Fruit fly (Drosophila melanogaster): Measurements from ENCODE around the gene CG33939.

CG33939 gene

dm6 chrX:19165144-19166011 lies 9.3 kb downstream of the CG33939 start:
- TF ChIP-seq insv (optimal IDR thresholded peaks at IDR 0.05) (no peak), Sin3A (optimal IDR thresholded peaks at IDR 0.05) (no peak), Myc (optimal IDR thresholded peaks at IDR 0.05) (no peak), psq (optimal IDR thresholded peaks at IDR 0.05) (no peak)

dm6 chrX:19164726-19165125 lies 10.0 kb downstream of the CG33939 start:
- no peak for TF ChIP-seq h (optimal IDR thresholded peaks at IDR 0.05)

dm6 chrX:19163446-19163845 lies 11.3 kb downstream of the CG33939 start:
- TF ChIP-seq Myc (optimal IDR thresholded peaks at IDR 0.05), result no peak
- no peak for TF ChIP-seq ttk (optimal IDR thresholded peaks at IDR 0.05)
- no peak for TF ChIP-seq Sin3A (optimal IDR thresholded peaks at IDR 0.05)
- no peak for TF ChIP-seq psq (optimal IDR thresholded peaks at IDR 0.05)
- TF ChIP-seq h (optimal IDR thresholded peaks at IDR 0.05), result no peak
- TF ChIP-seq insv (optimal IDR thresholded peaks at IDR 0.05), result no peak

dm6 chrX:19162249-19162914 lies 12.3 kb downstream of the CG33939 start:
- TF ChIP-seq Myc (optimal IDR thresholded peaks at IDR 0.05), result no peak
- TF ChIP-seq insv (optimal IDR thresholded peaks at IDR 0.05), result no peak
- TF ChIP-seq Sin3A (optimal IDR thresholded peaks at IDR 0.05), result no peak
- no peak for TF ChIP-seq psq (optimal IDR thresholded peaks at IDR 0.05)
- TF ChIP-seq h (optimal IDR thresholded peaks at IDR 0.05), result no peak
- no peak for TF ChIP-seq ttk (optimal IDR thresholded peaks at IDR 0.05)

- no peak for TF ChIP-seq ttk (optimal IDR thresholded peaks at IDR 0.05)
- no peak for TF ChIP-seq Myc (optimal IDR thresholded peaks at IDR 0.05)
- TF ChIP-seq h (optimal IDR thresholded peaks at IDR 0.05), result no peak
- no peak for TF ChIP-seq insv (optimal IDR thresholded peaks at IDR 0.05)
- TF ChIP-seq psq (optimal IDR thresholded peaks at IDR 0.05), result no peak
- TF ChIP-seq Sin3A (optimal IDR thresholded peaks at IDR 0.05), result no peak
These were observed 13.9 kb downstream of the CG33939 start for dm6 chrX:19160635-19161407.

dm6 chrX:19159942-19160341 lies 14.8 kb downstream of the CG33939 start:
- TF ChIP-seq Myc (optimal IDR thresholded peaks at IDR 0.05) (no peak), Sin3A (optimal IDR thresholded peaks at IDR 0.05) (no peak)

- no peak for TF ChIP-seq h (optimal IDR thresholded peaks at IDR 0.05)
- no peak for TF ChIP-seq insv (optimal IDR thresholded peaks at IDR 0.05)
- TF ChIP-seq Sin3A (optimal IDR thresholded peaks at IDR 0.05), result no peak
- TF ChIP-seq ttk (optimal IDR thresholded peaks at IDR 0.05), result no peak
- no peak for TF ChIP-seq Myc (optimal IDR thresholded peaks at IDR 0.05)
- no peak for TF ChIP-seq psq (optimal IDR thresholded peaks at IDR 0.05)
These were observed 16.0 kb downstream of the CG33939 start for dm6 chrX:19158519-19159289.

- TF ChIP-seq psq (optimal IDR thresholded peaks at IDR 0.05) (no peak), h (optimal IDR thresholded peaks at IDR 0.05) (no peak), Myc (optimal IDR thresholded peaks at IDR 0.05) (no peak), insv (optimal IDR thresholded peaks at IDR 0.05) (no peak), Sin3A (optimal IDR thresholded peaks at IDR 0.05) (no peak), ttk (optimal IDR thresholded peaks at IDR 0.05) (no peak)
These were observed 17.2 kb downstream of the CG33939 start for dm6 chrX:19157471-19157870.

- TF ChIP-seq h (optimal IDR thresholded peaks at IDR 0.05), result no peak
- TF ChIP-seq insv (optimal IDR thresholded peaks at IDR 0.05), result no peak
- TF ChIP-seq ttk (optimal IDR thresholded peaks at IDR 0.05), result no peak
- TF ChIP-seq Sin3A (optimal IDR thresholded peaks at IDR 0.05), result no peak
- TF ChIP-seq Myc (optimal IDR thresholded peaks at IDR 0.05), result no peak
- TF ChIP-seq psq (optimal IDR thresholded peaks at IDR 0.05), result no peak
These were observed 18.7 kb downstream of the CG33939 start for dm6 chrX:19155922-19156437.

- TF ChIP-seq insv (optimal IDR thresholded peaks at IDR 0.05), result no peak
- TF ChIP-seq Sin3A (optimal IDR thresholded peaks at IDR 0.05), result no peak
These were observed 19.7 kb downstream of the CG33939 start for dm6 chrX:19154998-19155397.

dm6 chrX:19154249-19154648 lies 20.5 kb downstream of the CG33939 start:
- TF ChIP-seq ttk (optimal IDR thresholded peaks at IDR 0.05), result no peak
- no peak for TF ChIP-seq psq (optimal IDR thresholded peaks at IDR 0.05)
- TF ChIP-seq h (optimal IDR thresholded peaks at IDR 0.05), result no peak
- TF ChIP-seq Myc (optimal IDR thresholded peaks at IDR 0.05), result no peak

Measured in Kc167 (cell line).